Fruit fly (Drosophila melanogaster) whole organism, embryonic: ENCODE results near the gene Rchy1.

Experiments
- Abd-B ChIP-seq: fragments of 200-800 bp; sonication (Bioruptor generic); optimal IDR thresholded peaks from 2 replicates; lab custom pipeline; 2018; ENCODE audit warnings: missing biosample characterization, mild to moderate bottlenecking, missing genetic modification characterization, moderate library complexity
- CG11504 ChIP-seq: fragments of 200-800 bp; sonication (Bioruptor generic); optimal IDR thresholded peaks from 3 replicates; lab custom pipeline; 2019; ENCODE audit warnings: missing biosample characterization, mild to moderate bottlenecking, missing genetic modification characterization, moderate library complexity
- CG12155 ChIP-seq: fragments of 200-800 bp; sonication (Bioruptor generic); optimal IDR thresholded peaks from 3 replicates; lab custom pipeline; 2016; ENCODE audit warnings: missing biosample characterization, missing genetic modification characterization
- CG12744 ChIP-seq: fragments of 200-800 bp; sonication (Bioruptor generic); optimal IDR thresholded peaks from 2 replicates; lab custom pipeline; 2016; ENCODE audit warnings: missing biosample characterization, missing genetic modification characterization
- CG13775 ChIP-seq: fragments of 200-800 bp; sonication (Bioruptor generic); optimal IDR thresholded peaks from 3 replicates; lab custom pipeline; 2017; ENCODE audit warnings: missing biosample characterization, mild to moderate bottlenecking, missing genetic modification characterization
- CG14710 ChIP-seq: fragments of 200-800 bp; sonication (Bioruptor generic); optimal IDR thresholded peaks from 3 replicates; lab custom pipeline; 2019; ENCODE audit warnings: missing biosample characterization, mild to moderate bottlenecking, missing genetic modification characterization, moderate library complexity
- CG15479 ChIP-seq: fragments of 200-800 bp; sonication (Bioruptor generic); optimal IDR thresholded peaks from 3 replicates; lab custom pipeline; 2019; ENCODE audit warnings: missing biosample characterization, mild to moderate bottlenecking, missing genetic modification characterization, moderate library complexity
- CG17912 ChIP-seq: fragments of 200-800 bp; sonication (Bioruptor generic); optimal IDR thresholded peaks from 2 replicates; lab custom pipeline; 2018; ENCODE audit warnings: missing biosample characterization, mild to moderate bottlenecking, missing genetic modification characterization
- CG18476 ChIP-seq: fragments of 200-800 bp; sonication (Bioruptor generic); optimal IDR thresholded peaks from 2 replicates; lab custom pipeline; 2016; ENCODE audit warnings: missing biosample characterization, mild to moderate bottlenecking, missing genetic modification characterization
- CG18599 ChIP-seq: fragments of 200-800 bp; sonication (Bioruptor generic); optimal IDR thresholded peaks from 3 replicates; lab custom pipeline; 2017; ENCODE audit warnings: missing biosample characterization, missing genetic modification characterization, mild to moderate bottlenecking, moderate library complexity, missing genetic modification reagents
- CG2199 ChIP-seq: fragments of 200-800 bp; sonication (Bioruptor generic); IDR thresholded peaks from 3 replicates; pipeline ENCODE4 v1.3.6; 2022; ENCODE audit warnings: missing biosample characterization, missing genetic modification characterization
- CG31441 ChIP-seq: fragments of 200-800 bp; sonication (Bioruptor generic); IDR thresholded peaks from 2 replicates; pipeline ENCODE4 v1.3.6; 2022; ENCODE audit warnings: missing biosample characterization, missing genetic modification characterization
- CG3995 ChIP-seq: fragments of 200-800 bp; sonication (Bioruptor generic); optimal IDR thresholded peaks from 3 replicates; lab custom pipeline; 2016; ENCODE audit warnings: missing biosample characterization, missing genetic modification characterization
- CG4820 ChIP-seq: fragments of 200-800 bp; sonication (Bioruptor generic); optimal IDR thresholded peaks from 3 replicates; lab custom pipeline; 2016; ENCODE audit warnings: missing biosample characterization, missing genetic modification characterization
- CG6813 ChIP-seq: fragments of 200-800 bp; sonication (Bioruptor generic); optimal IDR thresholded peaks from 2 replicates; lab custom pipeline; 2017; ENCODE audit warnings: missing biosample characterization, missing genetic modification characterization, mild to moderate bottlenecking, moderate library complexity, missing genetic modification reagents
- CG8281 ChIP-seq: fragments of 200-800 bp; sonication (Bioruptor generic); optimal IDR thresholded peaks from 2 replicates; lab custom pipeline; 2018; ENCODE audit warnings: missing biosample characterization, mild to moderate bottlenecking, missing genetic modification characterization, moderate library complexity
- D19B ChIP-seq: fragments of 200-800 bp; sonication (Bioruptor generic); optimal IDR thresholded peaks from 2 replicates; lab custom pipeline; 2017; ENCODE audit warnings: missing biosample characterization, mild to moderate bottlenecking, missing genetic modification characterization
- Dp ChIP-seq: fragments of 200-800 bp; sonication (Bioruptor generic); optimal IDR thresholded peaks from 2 replicates; lab custom pipeline; 2018; ENCODE audit warnings: missing biosample characterization, mild to moderate bottlenecking, missing genetic modification characterization, moderate library complexity
- Fer3 ChIP-seq: fragments of 200-800 bp; sonication (Bioruptor generic); optimal IDR thresholded peaks from 2 replicates; lab custom pipeline; 2018; ENCODE audit warnings: missing biosample characterization, mild to moderate bottlenecking, missing genetic modification characterization, moderate library complexity
- Gsc ChIP-seq: fragments of 200-800 bp; sonication (Bioruptor generic); IDR thresholded peaks from 2 replicates; pipeline ENCODE4 v1.3.6; 2022; ENCODE audit warnings: missing biosample characterization, missing genetic modification characterization
- HLH4C ChIP-seq: fragments of 200-800 bp; sonication (Bioruptor generic); IDR thresholded peaks from 3 replicates; pipeline ENCODE4 v1.3.6; 2022; ENCODE audit warnings: missing biosample characterization, missing genetic modification characterization; ENCODE audit not compliant: partially characterized antibody
- Hand ChIP-seq: fragments of 200-800 bp; sonication (Bioruptor generic); optimal IDR thresholded peaks from 2 replicates; lab custom pipeline; 2017; ENCODE audit warnings: mild to moderate bottlenecking, missing biosample characterization, missing genetic modification reagents, missing genetic modification characterization
- Hmx ChIP-seq: fragments of 200-800 bp; sonication (Bioruptor generic); optimal IDR thresholded peaks from 2 replicates; lab custom pipeline; 2016; ENCODE audit warnings: missing biosample characterization, missing genetic modification characterization
- Mrtf ChIP-seq: fragments of 200-800 bp; sonication (Bioruptor generic); IDR thresholded peaks from 3 replicates; pipeline ENCODE4 v1.3.6; 2022; ENCODE audit warnings: missing biosample characterization, missing genetic modification characterization
- NK7.1 ChIP-seq: fragments of 200-800 bp; sonication (Bioruptor generic); optimal IDR thresholded peaks from 3 replicates; lab custom pipeline; 2016; ENCODE audit warnings: missing biosample characterization, missing genetic modification characterization
- Opbp ChIP-seq: fragments of 200-800 bp; sonication (Bioruptor generic); IDR thresholded peaks from 3 replicates; pipeline ENCODE4 v1.3.6; 2022; ENCODE audit warnings: missing biosample characterization, missing genetic modification characterization; ENCODE audit not compliant: partially characterized antibody
- PHDP ChIP-seq: fragments of 200-800 bp; sonication (Bioruptor generic); optimal IDR thresholded peaks from 3 replicates; lab custom pipeline; 2018; ENCODE audit warnings: missing biosample characterization, mild to moderate bottlenecking, missing genetic modification characterization, moderate library complexity
- Ptx1 ChIP-seq: fragments of 200-800 bp; sonication (Bioruptor generic); IDR thresholded peaks from 2 replicates; pipeline ENCODE4 v1.3.6; 2022; ENCODE audit warnings: missing biosample characterization, missing genetic modification characterization
- Side ChIP-seq: fragments of 200-800 bp; sonication (Bioruptor generic); optimal IDR thresholded peaks from 2 replicates; lab custom pipeline; 2016; ENCODE audit warnings: missing biosample characterization, missing genetic modification characterization
- Sin3A ChIP-seq: fragments of >200 bp; optimal IDR thresholded peaks from 2 replicates; lab custom pipeline; 2018
- al ChIP-seq: fragments of 200-800 bp; sonication (Bioruptor generic); IDR thresholded peaks from 2 replicates; pipeline ENCODE4 v1.3.6; 2022; ENCODE audit warnings: missing biosample characterization, missing genetic modification characterization
- ato ChIP-seq: fragments of 200-800 bp; sonication (Bioruptor generic); IDR thresholded peaks from 2 replicates; pipeline ENCODE4 v1.3.6; 2022; ENCODE audit warnings: missing biosample characterization, missing genetic modification characterization; ENCODE audit not compliant: partially characterized antibody
- bowl ChIP-seq: fragments of 200-800 bp; sonication (Bioruptor generic); IDR thresholded peaks from 2 replicates; pipeline ENCODE4 v1.3.6; 2022; ENCODE audit warnings: missing biosample characterization, missing genetic modification characterization
- btn ChIP-seq: fragments of 200-800 bp; sonication (Bioruptor generic); optimal IDR thresholded peaks from 2 replicates; lab custom pipeline; 2016; ENCODE audit warnings: missing biosample characterization, missing genetic modification characterization
- chm ChIP-seq: fragments of 200-800 bp; sonication (Bioruptor generic); IDR thresholded peaks from 2 replicates; pipeline ENCODE4 v1.3.6; 2022; ENCODE audit warnings: missing biosample characterization, missing genetic modification characterization
- crol ChIP-seq: fragments of 200-800 bp; sonication (Bioruptor generic); IDR thresholded peaks from 2 replicates; pipeline ENCODE4 v1.3.6; 2022; ENCODE audit warnings: missing biosample characterization, missing genetic modification characterization
- da ChIP-seq: fragments of 200-800 bp; sonication (Bioruptor generic); optimal IDR thresholded peaks from 2 replicates; lab custom pipeline; 2016; ENCODE audit warnings: missing biosample characterization, missing genetic modification characterization
- fd3F ChIP-seq: fragments of 200-800 bp; sonication (Bioruptor generic); optimal IDR thresholded peaks from 2 replicates; lab custom pipeline; 2018; ENCODE audit warnings: missing biosample characterization, mild to moderate bottlenecking, missing genetic modification characterization, moderate library complexity
- gfzf ChIP-seq: fragments of 200-800 bp; sonication (Bioruptor generic); optimal IDR thresholded peaks from 2 replicates; lab custom pipeline; 2016; ENCODE audit warnings: missing biosample characterization, mild to moderate bottlenecking, missing genetic modification characterization, moderate library complexity
- grn ChIP-seq: fragments of 200-800 bp; sonication (Bioruptor generic); optimal IDR thresholded peaks from 3 replicates; lab custom pipeline; 2017; ENCODE audit warnings: missing biosample characterization, missing genetic modification characterization
- gro ChIP-seq: fragments of 200-800 bp; sonication (Bioruptor generic); optimal IDR thresholded peaks from 2 replicates; lab custom pipeline; 2016; ENCODE audit warnings: missing biosample characterization, missing genetic modification characterization
- hbn ChIP-seq: fragments of 200-800 bp; sonication (Bioruptor generic); IDR thresholded peaks from 2 replicates; pipeline ENCODE4 v1.3.6; 2022; ENCODE audit warnings: missing biosample characterization, missing genetic modification characterization; ENCODE audit not compliant: partially characterized antibody
- jing ChIP-seq: fragments of 200-800 bp; sonication (Bioruptor generic); optimal IDR thresholded peaks from 2 replicates; lab custom pipeline; 2018; ENCODE audit warnings: missing biosample characterization, mild to moderate bottlenecking, missing genetic modification characterization
- luna ChIP-seq: fragments of 200-800 bp; sonication (Bioruptor generic); optimal IDR thresholded peaks from 2 replicates; lab custom pipeline; 2016; ENCODE audit warnings: missing biosample characterization, missing genetic modification characterization
- mld ChIP-seq: fragments of 200-800 bp; sonication (Bioruptor generic); IDR thresholded peaks from 3 replicates; pipeline ENCODE4 v1.3.6; 2022; ENCODE audit warnings: missing biosample characterization, missing genetic modification characterization; ENCODE audit not compliant: partially characterized antibody
- pnt ChIP-seq: fragments of 200-800 bp; sonication (Bioruptor generic); optimal IDR thresholded peaks from 3 replicates; lab custom pipeline; 2016; ENCODE audit warnings: missing biosample characterization, missing genetic modification characterization
- pzg ChIP-seq: fragments of 200-800 bp; sonication (Bioruptor generic); optimal IDR thresholded peaks from 3 replicates; lab custom pipeline; 2018; ENCODE audit warnings: missing biosample characterization, mild to moderate bottlenecking, missing genetic modification characterization, moderate library complexity
- tio ChIP-seq: fragments of 200-800 bp; sonication (Bioruptor generic); optimal IDR thresholded peaks from 2 replicates; lab custom pipeline; 2017; ENCODE audit warnings: missing biosample characterization, missing genetic modification characterization, inconsistent platforms
- zen ChIP-seq: fragments of 200-800 bp; sonication (Bioruptor generic); optimal IDR thresholded peaks from 3 replicates; lab custom pipeline; 2018; ENCODE audit warnings: missing biosample characterization, mild to moderate bottlenecking, missing genetic modification characterization, moderate library complexity
- zen2 ChIP-seq: fragments of 200-800 bp; sonication (Bioruptor generic); IDR thresholded peaks from 3 replicates; pipeline ENCODE4 v1.3.6; 2022; ENCODE audit warnings: missing biosample characterization, missing genetic modification characterization; ENCODE audit not compliant: partially characterized antibody

The Rchy1 gene

DNA sequence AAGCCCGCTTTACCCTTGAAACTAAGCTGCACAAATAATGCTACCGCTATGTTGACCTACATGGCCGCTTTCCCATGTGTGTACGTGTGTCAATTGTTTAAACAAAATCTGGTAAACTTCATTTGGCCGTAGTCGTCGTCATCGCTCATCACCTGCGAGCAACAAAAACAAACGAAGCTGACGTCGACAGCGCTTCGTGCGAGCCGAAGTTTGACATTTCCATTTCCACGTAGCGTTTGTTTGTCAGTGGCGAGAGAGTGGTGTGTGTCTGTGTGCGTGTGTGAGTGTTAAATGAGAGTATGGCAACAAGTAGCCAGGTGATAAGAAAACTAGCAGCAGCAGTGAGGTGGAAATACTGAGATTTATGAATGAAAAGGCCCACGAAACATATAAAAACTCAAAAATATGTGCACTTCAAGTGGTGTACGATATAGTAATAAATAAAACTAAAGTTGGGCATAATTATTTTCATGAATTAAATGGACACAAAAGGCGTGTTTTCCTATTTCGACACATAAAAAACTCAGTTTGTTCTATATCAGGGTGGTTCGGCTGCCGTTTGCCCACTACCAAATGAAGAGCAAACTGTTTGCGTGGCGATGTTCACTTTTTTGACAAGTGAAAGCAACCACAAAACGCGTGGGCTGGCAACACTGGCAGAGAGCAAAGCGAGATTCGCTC lies 13.9 kb upstream of the Rchy1 start (continued):
- TF ChIP-seq CG12744 (GFP tag; lab: Kevin White, UChicago) (no peak), CG14710 (tag; lab: Kevin White, UChicago) (peak; percentile 14), mld (GFP tag; lab: Robert Waterston, UW) (no peak), Gsc (GFP tag; lab: Robert Waterston, UW) (no peak), tio (no peak), Hmx (GFP tag; lab: Kevin White, UChicago) (no peak), jing (no peak), CG18599 (GFP tag; lab: Kevin White, UChicago) (peak; percentile 61), Ptx1 (GFP tag; lab: Robert Waterston, UW) (no peak), CG4820 (GFP tag; lab: Kevin White, UChicago) (no peak), Hand (peak; percentile 33), btn (no peak), pzg (GFP tag; lab: Kevin White, UChicago) (no peak), CG31441 (GFP tag; lab: Robert Waterston, UW) (0 out of 2 replicates have a peak, but pooled peaks have one; percentile 19), CG13775 (GFP tag; lab: Kevin White, UChicago) (no peak), ato (GFP tag; lab: Robert Waterston, UW) (no peak), chm (GFP tag; lab: Robert Waterston, UW) (peak; percentile 61; the same call in 1 of the 2 replicates), fd3F (GFP tag; lab: Kevin White, UChicago) (no peak), NK7.1 (no peak), Dp (GFP tag; lab: Kevin White, UChicago) (no peak), gfzf (GFP tag; lab: Kevin White, UChicago) (no peak), Fer3 (tag; lab: Kevin White, UChicago) (peak; percentile 52), pnt (GFP tag; lab: Kevin White, UChicago) (peak; percentile 9), luna (GFP tag; lab: Kevin White, UChicago) (no peak), Opbp (GFP tag; lab: Robert Waterston, UW) (no peak), CG12155 (GFP tag; lab: Kevin White, UChicago) (peak; percentile 17), CG6813 (peak; percentile 69), crol (no peak), Side (GFP tag; lab: Kevin White, UChicago) (no peak), zen (tag; lab: Kevin White, UChicago) (no peak), HLH4C (GFP tag; lab: Robert Waterston, UW) (no peak), CG17912 (peak; percentile 65), Abd-B (GFP tag; lab: Kevin White, UChicago) (no peak), bowl (GFP tag; lab: Robert Waterston, UW) (0 out of 2 replicates have a peak, but pooled peaks have one; percentile 23), CG18476 (GFP tag; lab: Kevin White, UChicago) (peak; percentile 4), CG3995 (GFP tag; lab: Kevin White, UChicago) (no peak), CG15479 (no peak), CG8281 (tag; lab: Kevin White, UChicago) (no peak), CG2199 (GFP tag; lab: Robert Waterston, UW) (no peak), da (no peak), hbn (no peak), Mrtf (GFP tag; lab: Robert Waterston, UW) (no peak), gro (peak; percentile 53), zen2 (GFP tag; lab: Robert Waterston, UW) (no peak), D19B (GFP tag; lab: Kevin White, UChicago) (no peak), CG11504 (tag; lab: Kevin White, UChicago) (peak; percentile 85), al (GFP tag; lab: Robert Waterston, UW) (no peak), grn (GFP tag; lab: Kevin White, UChicago) (no peak), PHDP (tag; lab: Kevin White, UChicago) (peak; percentile 55), Sin3A (lab: Kevin White, UChicago) (no peak)
